Fruit fly (Drosophila melanogaster): ENCODE data around the gene Dsor1.

Gene Dsor1

DNA sequence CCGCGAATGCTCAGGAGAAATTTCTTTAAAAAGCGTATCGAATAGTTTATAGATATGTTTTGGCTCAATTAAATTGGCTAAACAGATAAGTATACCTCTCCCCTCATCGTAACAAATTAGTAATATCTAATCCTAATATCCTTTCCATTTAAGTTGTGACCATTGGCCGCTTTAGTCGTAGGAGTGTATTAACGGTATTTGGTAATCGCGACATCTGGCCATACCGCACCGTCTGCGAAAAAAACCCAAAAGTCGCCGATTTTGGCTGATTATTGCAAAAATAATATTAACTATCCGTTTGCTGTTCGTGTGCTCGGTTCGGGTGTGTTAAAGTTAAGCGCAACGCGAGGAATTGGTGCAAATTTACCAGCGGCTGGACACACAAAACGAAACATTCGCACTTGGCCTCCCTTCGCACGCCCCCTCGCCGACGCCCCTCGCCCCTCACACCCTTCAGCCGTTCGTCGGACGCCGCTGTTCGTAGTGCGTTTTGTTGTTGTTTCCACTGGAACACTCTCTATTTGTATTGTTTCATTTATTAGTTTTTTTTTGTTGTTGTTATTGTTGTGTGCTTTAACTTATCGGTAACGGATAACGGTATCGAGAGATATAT is at the start of gene Dsor1, which contains the start of gene amx:
Gene Dsor1, plus strand, starts transcription at position 172 of the 613 bp plus-strand sequence.
Gene amx, minus strand, starts transcription at position 166 of the 613 bp plus-strand sequence.
- TF ChIP-seq Sin3A (optimal IDR thresholded peaks at IDR 0.05) (no peak), h (optimal IDR thresholded peaks at IDR 0.05) (no peak), ttk (optimal IDR thresholded peaks at IDR 0.05) (no peak), Myc (optimal IDR thresholded peaks at IDR 0.05) (no peak), insv (optimal IDR thresholded peaks at IDR 0.05) (no peak), psq (optimal IDR thresholded peaks at IDR 0.05) (no peak)

dm6 chrX:9200234-9200633 is 46.9 kb upstream of the Dsor1 start:
- TF ChIP-seq ttk (optimal IDR thresholded peaks at IDR 0.05) = no peak
- TF ChIP-seq Sin3A (optimal IDR thresholded peaks at IDR 0.05) = no peak
- no peak for TF ChIP-seq psq (optimal IDR thresholded peaks at IDR 0.05)
- no peak for TF ChIP-seq insv (optimal IDR thresholded peaks at IDR 0.05)
- no peak for TF ChIP-seq h (optimal IDR thresholded peaks at IDR 0.05)
- TF ChIP-seq Myc (optimal IDR thresholded peaks at IDR 0.05) = no peak

DNA sequence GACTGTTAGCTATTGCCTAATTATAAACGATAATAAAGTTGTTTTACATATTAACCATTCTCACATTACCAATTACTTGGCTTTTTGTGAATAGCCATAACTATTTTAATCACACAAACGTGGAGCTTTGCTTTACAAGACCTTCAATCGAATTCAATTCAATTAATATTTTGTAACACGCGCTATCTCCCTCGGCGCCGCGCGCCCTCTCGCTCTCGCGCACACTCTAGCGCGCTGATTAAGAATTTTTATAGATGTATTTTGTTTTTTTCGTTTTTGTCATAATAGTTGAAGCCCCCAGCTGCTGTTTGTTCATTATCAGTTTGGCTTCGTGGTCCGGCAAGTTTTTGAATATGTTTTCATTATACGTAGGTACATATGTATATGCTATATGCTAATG is 46.1 kb upstream of the Dsor1 start:
- TF ChIP-seq psq (optimal IDR thresholded peaks at IDR 0.05) (no peak), Sin3A (optimal IDR thresholded peaks at IDR 0.05) (no peak), ttk (optimal IDR thresholded peaks at IDR 0.05) (no peak), insv (optimal IDR thresholded peaks at IDR 0.05) (no peak), h (optimal IDR thresholded peaks at IDR 0.05) (no peak), Myc (optimal IDR thresholded peaks at IDR 0.05) (no peak)

DNA sequence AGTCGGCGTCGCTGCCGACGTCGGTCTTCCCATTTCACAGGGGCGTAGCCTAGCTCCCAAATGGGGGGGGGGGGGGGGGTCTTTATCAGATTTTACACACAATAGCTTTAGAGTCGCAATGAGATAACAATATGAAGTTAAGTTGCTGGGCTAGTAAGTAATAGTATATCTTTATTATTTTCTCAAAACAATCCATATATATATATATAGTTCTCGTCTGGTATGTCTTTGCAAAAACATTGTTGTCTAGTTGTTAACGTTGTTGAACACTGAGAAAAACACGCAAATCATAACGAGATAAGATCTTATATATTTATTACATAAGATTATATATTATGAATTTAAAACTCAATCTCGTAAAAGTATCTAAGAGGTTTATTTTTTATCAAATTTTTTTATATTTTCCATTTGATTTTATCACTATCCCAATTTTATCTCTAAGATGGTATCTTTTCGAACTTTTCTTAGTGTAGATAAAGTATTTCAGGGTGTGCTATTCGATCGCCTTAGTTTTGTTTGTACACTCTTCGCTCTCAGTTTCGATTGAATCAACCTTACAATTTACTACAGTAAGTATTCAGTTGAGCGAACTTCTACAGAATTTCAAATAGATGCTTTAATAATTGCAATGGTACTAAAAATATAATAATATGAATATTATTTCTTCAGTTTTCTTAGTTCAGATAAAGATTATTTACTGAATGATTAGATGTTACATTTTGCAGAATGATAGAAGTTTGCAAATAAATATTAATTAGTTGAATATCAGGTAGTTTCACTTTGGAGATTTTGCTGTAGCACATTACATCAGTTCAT is 45.1 kb upstream of the Dsor1 start:
- TF ChIP-seq Sin3A (optimal IDR thresholded peaks at IDR 0.05) (no peak), h (optimal IDR thresholded peaks at IDR 0.05) (no peak), ttk (optimal IDR thresholded peaks at IDR 0.05) (no peak), psq (optimal IDR thresholded peaks at IDR 0.05) (no peak), Myc (optimal IDR thresholded peaks at IDR 0.05) (no peak), insv (optimal IDR thresholded peaks at IDR 0.05) (no peak)

- TF ChIP-seq h (optimal IDR thresholded peaks at IDR 0.05) (no peak), psq (optimal IDR thresholded peaks at IDR 0.05) (no peak), Sin3A (optimal IDR thresholded peaks at IDR 0.05) (no peak), Myc (optimal IDR thresholded peaks at IDR 0.05) (no peak), ttk (optimal IDR thresholded peaks at IDR 0.05) (no peak), insv (optimal IDR thresholded peaks at IDR 0.05) (no peak)
Measured at dm6 chrX:9210787-9211186, 36.4 kb upstream of the Dsor1 start, which contains the start of gene SmydA-9. Gene SmydA-9 (minus strand): TSS chrX:9210887.

DNA sequence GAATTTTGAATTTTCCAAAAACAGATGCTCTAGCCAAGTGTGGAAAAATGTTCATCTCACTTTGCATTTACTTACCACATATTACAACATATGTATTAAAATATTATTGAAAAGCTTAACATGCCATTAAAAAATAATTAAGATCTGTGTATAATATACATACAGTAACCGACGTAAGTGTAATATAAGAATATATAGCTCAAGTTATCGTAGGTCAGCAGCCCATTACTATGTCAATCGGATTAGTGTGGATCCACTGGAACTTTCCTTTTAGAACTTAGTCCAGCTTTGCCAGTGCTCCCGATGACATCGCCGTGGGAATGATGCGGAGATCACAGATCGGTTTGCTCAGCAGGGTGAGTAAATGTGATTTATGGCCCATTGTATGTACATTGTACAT is 32.6 kb upstream of the Dsor1 start, which contains the start of gene Obp8a:
Gene Obp8a, plus strand, starts transcription at position 301 of the 400 bp plus-strand sequence.
- TF ChIP-seq ttk (optimal IDR thresholded peaks at IDR 0.05) = no peak
- no peak for TF ChIP-seq h (optimal IDR thresholded peaks at IDR 0.05)
- TF ChIP-seq psq (optimal IDR thresholded peaks at IDR 0.05) = no peak
- TF ChIP-seq insv (optimal IDR thresholded peaks at IDR 0.05) = no peak
- TF ChIP-seq Myc (optimal IDR thresholded peaks at IDR 0.05) = no peak
- no peak for TF ChIP-seq Sin3A (optimal IDR thresholded peaks at IDR 0.05)

DNA sequence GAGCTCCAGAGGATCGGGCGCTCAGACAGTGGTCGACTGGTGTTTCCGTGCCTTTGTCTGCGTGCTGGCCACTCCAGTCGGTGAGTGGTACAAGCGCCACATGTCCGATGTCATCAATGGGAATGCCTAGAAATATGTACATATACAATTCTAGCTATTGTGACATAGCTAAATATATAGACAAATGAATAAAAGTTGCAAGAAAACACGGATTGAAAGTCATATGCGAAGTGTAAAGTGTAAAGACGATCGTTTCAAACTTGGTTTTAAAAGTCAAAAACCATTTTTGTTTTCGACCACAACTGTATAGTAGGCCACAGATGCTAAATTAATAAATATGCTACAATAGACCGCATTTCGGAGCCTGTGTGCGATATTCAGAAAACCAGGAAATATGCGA is 31.7 kb upstream of the Dsor1 start, which contains the start of gene CG15368:
Gene CG15368, plus strand, starts transcription at position 301 of the 400 bp plus-strand sequence.
- TF ChIP-seq psq (optimal IDR thresholded peaks at IDR 0.05) = no peak
- TF ChIP-seq Sin3A (optimal IDR thresholded peaks at IDR 0.05) = no peak
- no peak for TF ChIP-seq ttk (optimal IDR thresholded peaks at IDR 0.05)
- TF ChIP-seq insv (optimal IDR thresholded peaks at IDR 0.05) = no peak
- TF ChIP-seq Myc (optimal IDR thresholded peaks at IDR 0.05) = no peak
- TF ChIP-seq h (optimal IDR thresholded peaks at IDR 0.05) = no peak

DNA sequence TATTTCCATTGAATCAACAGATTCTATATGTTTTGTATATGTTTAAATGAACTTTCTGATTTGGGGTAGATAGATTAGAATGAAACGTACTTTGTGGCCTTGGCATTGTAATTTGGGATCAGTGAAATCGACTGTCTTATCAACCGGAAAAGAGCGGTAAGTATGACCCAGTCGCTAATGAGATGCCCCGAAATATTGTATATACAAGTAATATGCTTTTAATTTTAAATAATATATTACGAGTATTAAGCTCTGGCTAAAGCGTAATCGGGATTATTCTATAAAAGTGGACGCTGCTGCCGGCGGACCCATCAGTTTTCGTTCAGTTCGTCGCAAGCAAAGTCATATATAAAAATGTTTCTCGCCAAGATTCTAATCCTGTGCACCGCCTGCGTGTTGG is 30.6 kb upstream of the Dsor1 start, which contains the start of gene CG15369:
Gene CG15369, plus strand, starts transcription at position 301 of the 400 bp plus-strand sequence.
- TF ChIP-seq Myc (optimal IDR thresholded peaks at IDR 0.05) (no peak), ttk (optimal IDR thresholded peaks at IDR 0.05) (no peak), Sin3A (optimal IDR thresholded peaks at IDR 0.05) (no peak), psq (optimal IDR thresholded peaks at IDR 0.05) (no peak)

DNA sequence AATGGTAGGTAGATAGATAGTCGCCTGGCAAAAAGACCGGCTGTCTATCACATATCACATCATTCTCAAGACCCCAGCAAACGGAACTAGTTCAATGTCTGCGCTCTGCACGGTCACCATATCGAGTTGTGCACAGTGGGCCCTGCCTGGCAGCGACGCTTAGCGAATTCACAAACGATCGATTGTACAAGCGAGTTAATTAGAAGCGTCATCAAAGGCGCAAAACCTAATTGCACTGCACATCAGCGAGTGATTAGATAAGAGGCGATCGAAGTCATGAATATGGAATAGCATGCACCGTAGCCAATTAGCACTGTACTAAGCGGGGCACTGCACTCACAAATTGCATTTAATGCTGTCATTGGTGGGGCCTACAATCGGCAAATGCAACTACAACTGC is 26.7 kb upstream of the Dsor1 start:
- TF ChIP-seq Sin3A (optimal IDR thresholded peaks at IDR 0.05) (no peak), psq (optimal IDR thresholded peaks at IDR 0.05) (no peak), h (optimal IDR thresholded peaks at IDR 0.05) (no peak), ttk (optimal IDR thresholded peaks at IDR 0.05) (no peak), Myc (optimal IDR thresholded peaks at IDR 0.05) (no peak), insv (optimal IDR thresholded peaks at IDR 0.05) (no peak)

- TF ChIP-seq Myc (optimal IDR thresholded peaks at IDR 0.05) = no peak
- TF ChIP-seq psq (optimal IDR thresholded peaks at IDR 0.05) = no peak
- no peak for TF ChIP-seq insv (optimal IDR thresholded peaks at IDR 0.05)
- no peak for TF ChIP-seq h (optimal IDR thresholded peaks at IDR 0.05)
- no peak for TF ChIP-seq Sin3A (optimal IDR thresholded peaks at IDR 0.05)
- TF ChIP-seq ttk (optimal IDR thresholded peaks at IDR 0.05) = no peak
Measured at dm6 chrX:9223182-9223581, 24.0 kb upstream of the Dsor1 start, which contains the start of gene t. Gene t (minus strand): TSS chrX:9223257.

DNA sequence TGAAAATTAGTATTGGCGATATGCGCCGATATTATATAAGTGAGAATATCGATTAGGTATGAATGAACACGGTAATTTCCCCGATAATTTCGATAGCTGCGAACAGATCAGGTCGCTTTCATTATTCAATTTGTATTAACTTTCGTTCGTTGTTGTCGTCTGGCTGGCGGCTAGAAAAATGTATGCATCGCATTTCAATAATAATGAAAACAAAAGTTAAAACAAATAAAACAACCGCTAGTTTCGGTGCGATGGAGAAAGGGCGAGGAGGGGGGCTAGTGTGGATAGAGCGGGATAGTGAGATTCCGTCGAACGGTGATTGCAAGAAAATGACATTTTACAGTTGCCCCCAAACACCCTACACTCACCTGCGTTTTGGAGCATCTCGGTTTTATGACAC is 22.7 kb upstream of the Dsor1 start:
- TF ChIP-seq Myc (optimal IDR thresholded peaks at IDR 0.05) (no peak), psq (optimal IDR thresholded peaks at IDR 0.05) (no peak), ttk (optimal IDR thresholded peaks at IDR 0.05) (no peak), insv (optimal IDR thresholded peaks at IDR 0.05) (no peak), h (optimal IDR thresholded peaks at IDR 0.05) (no peak), Sin3A (optimal IDR thresholded peaks at IDR 0.05) (no peak)

DNA sequence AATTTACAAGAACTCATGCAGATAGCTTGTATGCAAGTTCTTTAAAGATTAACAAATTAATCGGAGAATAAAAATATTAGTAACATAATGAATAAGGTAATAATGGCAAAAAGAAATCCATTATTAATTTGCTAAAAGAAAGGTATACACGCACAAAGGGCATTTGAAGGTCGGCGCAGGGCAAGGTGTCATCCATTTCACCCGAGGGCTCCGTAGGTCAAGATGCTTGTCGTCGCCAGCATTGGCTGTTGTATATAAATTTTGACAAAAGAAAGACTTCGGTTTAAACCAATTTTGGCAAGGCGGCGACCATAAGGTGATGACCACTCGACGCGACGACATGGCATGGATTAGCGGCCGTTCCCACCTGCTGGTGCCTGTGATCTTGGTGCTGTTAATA is 22.0 kb upstream of the Dsor1 start, which contains the start of gene CG15370:
Gene CG15370, plus strand, starts transcription at position 301 of the 400 bp plus-strand sequence.
- TF ChIP-seq Myc (optimal IDR thresholded peaks at IDR 0.05) (no peak), psq (optimal IDR thresholded peaks at IDR 0.05) (no peak), insv (optimal IDR thresholded peaks at IDR 0.05) (no peak), ttk (optimal IDR thresholded peaks at IDR 0.05) (no peak), h (optimal IDR thresholded peaks at IDR 0.05) (no peak), Sin3A (optimal IDR thresholded peaks at IDR 0.05) (no peak)
